Fruit fly (Drosophila melanogaster) whole organism, prepupa: ENCODE results near the gene CG4042.

Experiments
- Blimp-1 ChIP-seq: fragments of 200-800 bp; sonication (Bioruptor generic); optimal IDR thresholded peaks from 3 replicates; lab custom pipeline; 2017; ENCODE audit warnings: missing biosample characterization, missing genetic modification characterization, mild to moderate bottlenecking, moderate library complexity, missing genetic modification reagents
- CG10631 ChIP-seq: fragments of 200-800 bp; sonication (Bioruptor generic); optimal IDR thresholded peaks from 2 replicates; lab custom pipeline; 2016; ENCODE audit warnings: missing biosample characterization, missing genetic modification characterization
- CG11294 ChIP-seq: fragments of 200-800 bp; sonication (Bioruptor generic); IDR thresholded peaks from 2 replicates; pipeline ENCODE4 v1.3.6; 2022; ENCODE audit warnings: missing biosample characterization, missing genetic modification characterization
- CG11762 ChIP-seq: fragments of 200-800 bp; sonication (Bioruptor generic); optimal IDR thresholded peaks from 3 replicates; lab custom pipeline; 2016; ENCODE audit warnings: missing biosample characterization, missing genetic modification characterization; ENCODE audit not compliant: insufficient read depth
- CG15336 ChIP-seq: fragments of 200-800 bp; sonication (Bioruptor generic); IDR thresholded peaks from 2 replicates; pipeline ENCODE4 v1.3.6; 2022; ENCODE audit warnings: missing biosample characterization, missing genetic modification characterization
- CG1621 ChIP-seq: fragments of 200-800 bp; sonication (Bioruptor generic); optimal IDR thresholded peaks from 3 replicates; lab custom pipeline; 2018; ENCODE audit warnings: missing biosample characterization, mild to moderate bottlenecking, missing genetic modification characterization
- CG16779 ChIP-seq: fragments of 200-800 bp; sonication (Bioruptor generic); optimal IDR thresholded peaks from 3 replicates; lab custom pipeline; 2017; ENCODE audit warnings: missing biosample characterization, mild to moderate bottlenecking, missing genetic modification characterization
- CG3032 ChIP-seq: fragments of 200-800 bp; optimal IDR thresholded peaks from 2 replicates; lab custom pipeline; 2019; ENCODE audit warnings: missing biosample characterization, mild to moderate bottlenecking, missing genetic modification characterization, moderate library complexity
- CG3919 ChIP-seq: fragments of 200-800 bp; sonication (Bioruptor generic); optimal IDR thresholded peaks from 3 replicates; lab custom pipeline; 2016; ENCODE audit warnings: missing biosample characterization, missing genetic modification characterization
- CG4318 ChIP-seq: fragments of 200-800 bp; sonication (Bioruptor generic); optimal IDR thresholded peaks from 3 replicates; lab custom pipeline; 2017; ENCODE audit warnings: missing biosample characterization, mild to moderate bottlenecking, missing genetic modification characterization
- CG6792 ChIP-seq: fragments of 200-800 bp; sonication (Bioruptor generic); optimal IDR thresholded peaks from 3 replicates; lab custom pipeline; 2016; ENCODE audit warnings: missing biosample characterization, missing genetic modification characterization
- CG6808 ChIP-seq: fragments of 200-800 bp; sonication (Bioruptor generic); optimal IDR thresholded peaks from 3 replicates; lab custom pipeline; 2017; ENCODE audit warnings: missing biosample characterization, missing genetic modification characterization, mild to moderate bottlenecking, moderate library complexity, missing genetic modification reagents
- CG7368 ChIP-seq: fragments of 200-800 bp; sonication (Bioruptor generic); optimal IDR thresholded peaks from 3 replicates; lab custom pipeline; 2016; ENCODE audit warnings: missing biosample characterization, missing genetic modification characterization
- CG8119 ChIP-seq: fragments of 200-800 bp; sonication (Bioruptor generic); IDR thresholded peaks from 3 replicates; pipeline ENCODE4 v1.3.6; 2022; ENCODE audit warnings: missing biosample characterization, missing genetic modification characterization
- CG8319 ChIP-seq: fragments of 200-800 bp; sonication (Bioruptor generic); optimal IDR thresholded peaks from 3 replicates; lab custom pipeline; 2016; ENCODE audit warnings: missing biosample characterization, missing genetic modification characterization
- CG8632 ChIP-seq: fragments of 200-800 bp; sonication (Bioruptor generic); optimal IDR thresholded peaks from 3 replicates; lab custom pipeline; 2016; ENCODE audit warnings: missing biosample characterization, missing genetic modification characterization
- CG9139 ChIP-seq: fragments of 200-800 bp; sonication (Bioruptor generic); optimal IDR thresholded peaks from 3 replicates; lab custom pipeline; 2017; ENCODE audit warnings: missing biosample characterization, mild to moderate bottlenecking, missing genetic modification characterization
- Eip78C ChIP-seq: fragments of 200-800 bp; sonication (Bioruptor generic); peaks from one replicate; lab custom pipeline; 2016; ENCODE audit warnings: missing biosample characterization, missing genetic modification characterization
- Eip93F ChIP-seq: fragments of 200-800 bp; sonication (Bioruptor generic); optimal IDR thresholded peaks from 2 replicates; lab custom pipeline; 2016; ENCODE audit warnings: missing biosample characterization, mild to moderate bottlenecking, missing genetic modification characterization
- Ets21C ChIP-seq: fragments of 200-800 bp; sonication (Bioruptor generic); optimal IDR thresholded peaks from 3 replicates; lab custom pipeline; 2016; ENCODE audit warnings: missing biosample characterization, missing genetic modification characterization
- Ets96B ChIP-seq: fragments of 200-800 bp; optimal IDR thresholded peaks from 2 replicates; lab custom pipeline; 2019; ENCODE audit warnings: missing biosample characterization, mild to moderate bottlenecking, missing genetic modification characterization, moderate library complexity
- Gug ChIP-seq: fragments of 200-800 bp; sonication (Bioruptor generic); IDR thresholded peaks from 2 replicates; pipeline ENCODE4 v1.3.6; 2022; ENCODE audit warnings: missing biosample characterization, missing genetic modification characterization
- Hr38 ChIP-seq: sonication (Bioruptor generic); optimal IDR thresholded peaks from 2 replicates; lab custom pipeline; 2016; ENCODE audit warnings: missing biosample characterization, missing genetic modification characterization
- Hr39 ChIP-seq: fragments of 200-800 bp; sonication (Bioruptor generic); optimal IDR thresholded peaks from 2 replicates; lab custom pipeline; 2016; ENCODE audit warnings: missing biosample characterization, missing genetic modification characterization
- OdsH ChIP-seq: fragments of 200-800 bp; sonication (Bioruptor generic); optimal IDR thresholded peaks from 3 replicates; lab custom pipeline; 2016; ENCODE audit warnings: missing biosample characterization, missing genetic modification characterization
- Sox102F ChIP-seq: fragments of 200-800 bp; sonication (Bioruptor generic); optimal IDR thresholded peaks from 2 replicates; lab custom pipeline; 2016; ENCODE audit warnings: missing biosample characterization, mild to moderate bottlenecking, missing genetic modification characterization
- Sox14 ChIP-seq: fragments of 200-800 bp; sonication (Bioruptor generic); optimal IDR thresholded peaks from 3 replicates; lab custom pipeline; 2016; ENCODE audit warnings: missing biosample characterization, missing genetic modification characterization
- Sox15 ChIP-seq: fragments of 200-800 bp; sonication (Bioruptor generic); optimal IDR thresholded peaks from 3 replicates; lab custom pipeline; 2016; ENCODE audit warnings: missing biosample characterization, missing genetic modification characterization
- acj6 ChIP-seq: fragments of 200-800 bp; sonication (Bioruptor generic); optimal IDR thresholded peaks from 3 replicates; lab custom pipeline; 2016; ENCODE audit warnings: missing biosample characterization, missing genetic modification characterization
- cyc ChIP-seq: fragments of 200-800 bp; sonication (Bioruptor generic); optimal IDR thresholded peaks from 3 replicates; lab custom pipeline; 2016; ENCODE audit warnings: missing biosample characterization, missing genetic modification characterization
- dsx ChIP-seq: fragments of 200-800 bp; optimal IDR thresholded peaks from 3 replicates; lab custom pipeline; 2019; ENCODE audit warnings: missing biosample characterization, mild to moderate bottlenecking, missing genetic modification characterization, moderate library complexity; ENCODE audit not compliant: poor library complexity, severe bottlenecking
- esn ChIP-seq: fragments of 200-800 bp; sonication (Bioruptor generic); optimal IDR thresholded peaks from 2 replicates; lab custom pipeline; 2016; ENCODE audit warnings: missing biosample characterization, mild to moderate bottlenecking, missing genetic modification characterization, moderate library complexity
- fd85E ChIP-seq: fragments of 200-800 bp; sonication (Bioruptor generic); optimal IDR thresholded peaks from 3 replicates; lab custom pipeline; 2016; ENCODE audit warnings: missing biosample characterization, missing genetic modification characterization
- fkh ChIP-seq: fragments of 200-800 bp; sonication (Bioruptor generic); optimal IDR thresholded peaks from 3 replicates; lab custom pipeline; 2017; ENCODE audit warnings: missing biosample characterization, mild to moderate bottlenecking, missing genetic modification characterization, moderate library complexity
- pdm3 ChIP-seq: fragments of 200-800 bp; sonication (Bioruptor generic); optimal IDR thresholded peaks from 3 replicates; lab custom pipeline; 2016; ENCODE audit warnings: missing biosample characterization, missing genetic modification characterization
- salr ChIP-seq, 2 experiments: fragments of 200-800 bp; sonication (Bioruptor generic); optimal IDR thresholded peaks; 3 replicates each; lab custom pipeline; 2016 to 2018; ENCODE audit warnings: missing biosample characterization in 2 of 2, missing genetic modification characterization in 2 of 2, mild to moderate bottlenecking in 1 of 2
- spab ChIP-seq: fragments of 200-800 bp; sonication (Bioruptor generic); optimal IDR thresholded peaks from 2 replicates; lab custom pipeline; 2017; ENCODE audit warnings: missing biosample characterization, mild to moderate bottlenecking, missing genetic modification characterization, missing genetic modification reagents
- ss ChIP-seq, 2 experiments: fragments of 200-800 bp; sonication (Bioruptor generic); optimal IDR thresholded peaks; 2 replicates in 1 of 2; 3 replicates in 1 of 2; lab custom pipeline; 2017 to 2018; ENCODE audit warnings: mild to moderate bottlenecking in 2 of 2, missing biosample characterization in 2 of 2, missing genetic modification characterization in 2 of 2, moderate library complexity in 1 of 2
- svp ChIP-seq: fragments of 200-800 bp; sonication (Bioruptor generic); peaks from one replicate; lab custom pipeline; 2016; ENCODE audit warnings: missing biosample characterization, missing genetic modification characterization
- topi ChIP-seq: fragments of 200-800 bp; sonication (Bioruptor generic); optimal IDR thresholded peaks from 3 replicates; lab custom pipeline; 2016; ENCODE audit warnings: missing biosample characterization, missing genetic modification characterization
- vri ChIP-seq: fragments of 200-800 bp; sonication (Bioruptor generic); optimal IDR thresholded peaks from 3 replicates; lab custom pipeline; 2016; ENCODE audit warnings: missing biosample characterization, mild to moderate bottlenecking, missing genetic modification characterization

Gene CG4042

dm6 chr3L:20784812-20785671, 13.7 kb upstream of the CG4042 start (continued):
- TF ChIP-seq Ets21C (GFP tag; lab: Kevin White, UChicago): no peak

DNA sequence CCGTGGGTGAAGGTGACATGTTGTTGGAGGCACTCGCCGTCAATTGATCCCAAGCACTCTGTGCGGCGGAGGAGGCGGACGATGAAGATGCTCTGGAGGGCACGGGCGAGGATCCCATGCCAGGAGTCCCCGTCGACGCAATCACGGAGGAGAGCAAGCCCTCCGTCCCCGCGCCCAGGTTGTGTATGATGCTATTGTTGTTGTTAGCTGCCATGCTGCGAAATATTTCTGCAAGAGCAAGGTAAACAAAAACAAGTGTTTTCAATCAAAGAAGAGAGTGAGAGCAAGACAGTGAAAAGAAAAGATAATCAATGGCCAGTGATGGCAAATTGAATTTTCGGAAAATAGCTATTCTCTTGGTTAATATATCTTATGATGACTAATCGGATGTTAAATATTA, 13.1 kb upstream of the CG4042 start:
- TF ChIP-seq CG8119 (GFP tag; lab: Robert Waterston, UW): no peak
- TF ChIP-seq CG15336 (GFP tag; lab: Robert Waterston, UW): peak; percentile 6; the same call in 1 of the 2 replicates
- no peak for TF ChIP-seq Hr38 (GFP tag; lab: Kevin White, UChicago)
- TF ChIP-seq OdsH (GFP tag; lab: Kevin White, UChicago): no peak
- no peak for TF ChIP-seq CG10631 (GFP tag; lab: Kevin White, UChicago)
- no peak for TF ChIP-seq Sox15 (GFP tag; lab: Kevin White, UChicago)
- TF ChIP-seq fkh (GFP tag; lab: Kevin White, UChicago): peak; percentile 10
- no peak for TF ChIP-seq Ets96B
- TF ChIP-seq acj6 (GFP tag; lab: Kevin White, UChicago): no peak
- TF ChIP-seq Hr39 (GFP tag; lab: Kevin White, UChicago): no peak
- peak; percentile 34 for TF ChIP-seq CG1621 (tag; lab: Kevin White, UChicago)
- TF ChIP-seq CG6792 (GFP tag; lab: Kevin White, UChicago): no peak
- TF ChIP-seq, all 60 proteins: peak for 3

- TF ChIP-seq CG8319 (peak; percentile 57), Sox14 (GFP tag; lab: Kevin White, UChicago) (peak; percentile 75), Hr39 (GFP tag; lab: Kevin White, UChicago) (peak; percentile 87), CG1621 (tag; lab: Kevin White, UChicago) (no peak), Hr38 (GFP tag; lab: Kevin White, UChicago) (no peak), dsx (GFP tag; lab: Kevin White, UChicago) (peak; percentile 48), spab (GFP tag; lab: Kevin White, UChicago) (no peak), topi (GFP tag; lab: Kevin White, UChicago) (peak; percentile 71), CG6792 (GFP tag; lab: Kevin White, UChicago) (peak; percentile 61), OdsH (GFP tag; lab: Kevin White, UChicago) (no peak), cyc (GFP tag; lab: Kevin White, UChicago) (peak; percentile 83), Eip78C (GFP tag; lab: Kevin White, UChicago) (peak; percentile 89), pdm3 (GFP tag; lab: Kevin White, UChicago) (peak; percentile 78), acj6 (GFP tag; lab: Kevin White, UChicago) (peak; percentile 74), Ets96B (peak; percentile 37), CG3032 (tag; lab: Kevin White, UChicago) (peak; percentile 73), CG9139 (GFP tag; lab: Kevin White, UChicago) (no peak), salr (GFP tag; optimal IDR thresholded peaks at IDR 0.05; lab: Kevin White, UChicago) (peak in 1 of 2 experiments; percentile 51), Eip93F (GFP tag; lab: Kevin White, UChicago) (no peak), CG4318 (GFP tag; lab: Kevin White, UChicago) (no peak), CG16779 (tag; lab: Kevin White, UChicago) (peak; percentile 12), vri (no peak), CG3919 (GFP tag; lab: Kevin White, UChicago) (peak; percentile 75), fd85E (GFP tag; lab: Kevin White, UChicago) (no peak), Gug (peak; percentile 51), CG7368 (GFP tag; lab: Kevin White, UChicago) (peak; percentile 38), ss (GFP tag; optimal IDR thresholded peaks at IDR 0.05; lab: Kevin White, UChicago) (peak; percentile 22 to 38), svp (GFP tag; lab: Kevin White, UChicago) (peak; percentile 91), Sox102F (no peak), CG10631 (GFP tag; lab: Kevin White, UChicago) (no peak), CG8632 (GFP tag; lab: Kevin White, UChicago) (no peak), CG6808 (GFP tag; lab: Kevin White, UChicago) (no peak), esn (GFP tag; lab: Kevin White, UChicago) (peak; percentile 81), Ets21C (GFP tag; lab: Kevin White, UChicago) (peak; percentile 74), CG11294 (GFP tag; lab: Robert Waterston, UW) (peak; percentile 20; the same call in 1 of the 2 replicates), CG8119 (GFP tag; lab: Robert Waterston, UW) (no peak), Blimp-1 (GFP tag; lab: Kevin White, UChicago) (peak; percentile 12), CG11762 (GFP tag; lab: Kevin White, UChicago) (peak; percentile 46)
Observed at dm6 chr3L:20778224-20779063, 7.1 kb upstream of the CG4042 start, which contains the start of the genes Pex16 and Pex14. Gene Pex16 (minus strand): TSS chr3L:20778264. Gene Pex14 (plus strand): TSS chr3L:20778799.
